Worm (Caenorhabditis elegans) whole organism, L2 larva: Measurements from ENCODE around the gene C29E4.15.
"Not testable (repeated sequence)": the region's sequence is repeated elsewhere in the genome, so short reads cannot be mapped to it uniquely, and the experiment has no call there.

ENCODE experiments used
- F13H6.1 ChIP-seq: sonication (generic microtip); optimal IDR thresholded peaks from 2 replicates; lab custom pipeline; 2016; ENCODE audit warnings: missing genetic modification characterization, missing compliant biosample characterization
- aly-2 ChIP-seq: fragments of 150-350 bp; optimal IDR thresholded peaks from 2 replicates; lab custom pipeline; 2014; ENCODE audit warnings: missing biosample characterization, missing genetic modification characterization
- ama-1 ChIP-seq: fragments of 150-350 bp; optimal IDR thresholded peaks from 2 replicates; lab custom pipeline; 2018; ENCODE audit warnings: inconsistent platforms
- skn-1 ChIP-seq: sonication (generic microtip); optimal IDR thresholded peaks from 2 replicates; lab custom pipeline; 2017; ENCODE audit warnings: missing biosample characterization, missing genetic modification characterization
- unc-62 ChIP-seq: fragments of 150-350 bp; optimal IDR thresholded peaks from 2 replicates; lab custom pipeline; 2014; ENCODE audit warnings: missing biosample characterization, missing genetic modification reagents, missing genetic modification characterization
- zag-1 ChIP-seq: fragments of 150-350 bp; optimal IDR thresholded peaks from 2 replicates; lab custom pipeline; 2014; ENCODE audit warnings: missing biosample characterization, missing genetic modification characterization

DNA sequence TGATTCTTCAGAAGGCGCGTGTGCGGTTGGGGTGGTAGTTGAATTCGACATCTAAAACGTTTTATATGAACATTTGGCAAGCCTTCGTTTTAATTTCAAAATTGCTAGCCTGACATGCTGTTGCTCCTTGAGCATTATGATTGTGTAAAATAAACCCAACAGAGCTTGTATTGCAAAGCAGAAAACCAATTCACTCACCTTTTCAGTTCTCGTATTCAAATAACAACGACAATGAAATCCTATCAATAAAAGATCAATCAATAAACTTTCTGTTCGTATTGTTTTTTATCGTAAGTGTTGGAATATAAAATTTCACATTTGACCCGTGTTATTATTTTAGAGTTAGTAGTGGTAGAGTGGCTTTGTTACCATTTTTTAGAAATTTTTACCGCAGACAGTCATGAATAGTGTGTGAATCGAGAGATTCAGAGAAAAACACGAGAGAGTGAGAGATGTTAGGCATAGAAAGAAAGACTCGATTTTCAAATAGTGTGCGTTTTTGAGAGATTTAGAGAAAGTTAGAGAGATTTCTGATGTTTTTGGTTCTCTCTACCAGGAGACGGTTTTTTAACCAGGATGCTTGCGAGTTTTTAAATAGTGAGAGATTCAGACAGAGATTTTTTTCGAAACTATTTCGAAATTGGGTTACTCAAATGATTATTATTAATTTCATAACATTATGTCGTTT lies 6.6 kb downstream of the C29E4.15 start, which contains the start of gene F54H12.10:
- TF ChIP-seq unc-62 (GFP tag; lab: Kevin White, UChicago); skn-1; aly-2; F13H6.1 (tag; lab: Kevin White, UChicago); ama-1; zag-1 (tag; lab: Kevin White, UChicago): not testable (repeated sequence)
